Worm (Caenorhabditis elegans) whole organism, mixed stage, embryonic: ENCODE results near the gene spp-28.

Experiments
- M03D4.4 ChIP-seq: sonication (generic microtip); optimal IDR thresholded peaks from 2 replicates; lab custom pipeline; 2017; ENCODE audit warnings: mild to moderate bottlenecking, missing genetic modification characterization, missing compliant biosample characterization
- blmp-1 ChIP-seq: fragments of 150-350 bp; optimal IDR thresholded peaks from 2 replicates; lab custom pipeline; 2014; ENCODE audit warnings: missing biosample characterization, missing genetic modification characterization
- ceh-39 ChIP-seq: fragments of 150-350 bp; optimal IDR thresholded peaks from 2 replicates; lab custom pipeline; 2014; ENCODE audit warnings: missing biosample characterization, missing genetic modification characterization
- ceh-43 ChIP-seq: fragments of 200-800 bp; sonication (Bioruptor generic); optimal IDR thresholded peaks from 2 replicates; lab custom pipeline; 2018; ENCODE audit warnings: mild to moderate bottlenecking, missing genetic modification characterization, moderate library complexity, missing compliant biosample characterization
- ceh-83 ChIP-seq: fragments of 200-800 bp; sonication (Bioruptor generic); optimal IDR thresholded peaks from 2 replicates; lab custom pipeline; 2018; ENCODE audit warnings: mild to moderate bottlenecking, missing genetic modification characterization, missing compliant biosample characterization
- ces-1 ChIP-seq: fragments of 150-350 bp; optimal IDR thresholded peaks from 2 replicates; lab custom pipeline; 2014; ENCODE audit warnings: missing biosample characterization, missing genetic modification reagents, missing genetic modification characterization
- cnd-1 ChIP-seq: fragments of 200-800 bp; sonication (Bioruptor generic); optimal IDR thresholded peaks from 2 replicates; lab custom pipeline; 2018; ENCODE audit warnings: mild to moderate bottlenecking, missing genetic modification characterization, missing compliant biosample characterization
- drap-1 ChIP-seq: fragments of 200-800 bp; sonication (Bioruptor generic); optimal IDR thresholded peaks from 3 replicates; lab custom pipeline; 2018; ENCODE audit warnings: mild to moderate bottlenecking, missing genetic modification characterization, missing compliant biosample characterization
- elt-1 ChIP-seq: sonication (generic microtip); optimal IDR thresholded peaks from 2 replicates; lab custom pipeline; 2017; ENCODE audit warnings: missing genetic modification characterization, mild to moderate bottlenecking, missing compliant biosample characterization, antibody characterized with exemption, moderate library complexity, borderline replicate concordance; ENCODE audit not compliant: insufficient read depth
- elt-3 ChIP-seq: fragments of 150-350 bp; optimal IDR thresholded peaks from 2 replicates; lab custom pipeline; 2014; ENCODE audit warnings: missing biosample characterization, missing genetic modification characterization
- flh-1 ChIP-seq: fragments of 200-800 bp; sonication (Bioruptor generic); optimal IDR thresholded peaks from 2 replicates; lab custom pipeline; 2018; ENCODE audit warnings: mild to moderate bottlenecking, missing genetic modification characterization, moderate library complexity, missing compliant biosample characterization
- ham-2 ChIP-seq: fragments of 200-800 bp; sonication (Bioruptor generic); optimal IDR thresholded peaks from 2 replicates; lab custom pipeline; 2018; ENCODE audit warnings: mild to moderate bottlenecking, missing genetic modification characterization, missing compliant biosample characterization
- hlh-1 ChIP-seq: fragments of 150-350 bp; optimal IDR thresholded peaks from 2 replicates; lab custom pipeline; 2014; ENCODE audit warnings: missing biosample characterization, missing genetic modification reagents, missing genetic modification characterization
- lin-13 ChIP-seq: fragments of 150-350 bp; optimal IDR thresholded peaks from 2 replicates; lab custom pipeline; 2014; ENCODE audit warnings: missing biosample characterization, missing genetic modification characterization
- lin-32 ChIP-seq: fragments of 200-800 bp; sonication (Bioruptor generic); optimal IDR thresholded peaks from 2 replicates; lab custom pipeline; 2018; ENCODE audit warnings: mild to moderate bottlenecking, missing genetic modification characterization, missing compliant biosample characterization
- lsy-2 ChIP-seq: fragments of 150-350 bp; optimal IDR thresholded peaks from 2 replicates; lab custom pipeline; 2014; ENCODE audit warnings: missing biosample characterization, missing genetic modification characterization
- mab-5 ChIP-seq: fragments of 150-350 bp; optimal IDR thresholded peaks from 2 replicates; lab custom pipeline; 2014; ENCODE audit warnings: missing biosample characterization, missing genetic modification characterization
- mep-1 ChIP-seq: fragments of 150-350 bp; optimal IDR thresholded peaks from 2 replicates; lab custom pipeline; 2017; ENCODE audit warnings: missing biosample characterization, missing genetic modification reagents, missing genetic modification characterization, inconsistent platforms
- mls-2 ChIP-seq: sonication (generic microtip); optimal IDR thresholded peaks from 2 replicates; lab custom pipeline; 2016; ENCODE audit warnings: mild to moderate bottlenecking, missing genetic modification characterization, moderate library complexity, missing compliant biosample characterization
- nhr-237 ChIP-seq: fragments of 150-350 bp; optimal IDR thresholded peaks from 2 replicates; lab custom pipeline; 2014; ENCODE audit warnings: missing biosample characterization, missing genetic modification characterization
- nhr-28 ChIP-seq: fragments of 150-350 bp; optimal IDR thresholded peaks from 2 replicates; lab custom pipeline; 2014; ENCODE audit warnings: missing biosample characterization, missing genetic modification characterization
- nhr-76 ChIP-seq: sonication (generic microtip); optimal IDR thresholded peaks from 2 replicates; lab custom pipeline; 2017; ENCODE audit warnings: missing biosample characterization, missing genetic modification characterization
- pha-4 ChIP-seq: fragments of 150-350 bp; optimal IDR thresholded peaks from 2 replicates; lab custom pipeline; 2018; ENCODE audit warnings: missing biosample characterization, missing genetic modification reagents, missing genetic modification characterization
- sem-2 ChIP-seq: fragments of 200-800 bp; sonication (Bioruptor generic); optimal IDR thresholded peaks from 2 replicates; lab custom pipeline; 2018; ENCODE audit warnings: mild to moderate bottlenecking, missing genetic modification characterization, missing compliant biosample characterization
- sptf-1 ChIP-seq: sonication (generic microtip); optimal IDR thresholded peaks from 2 replicates; lab custom pipeline; 2017; ENCODE audit warnings: mild to moderate bottlenecking, missing genetic modification characterization, moderate library complexity, missing compliant biosample characterization
- unc-120 ChIP-seq: sonication (generic microtip); optimal IDR thresholded peaks from 2 replicates; lab custom pipeline; 2017; ENCODE audit warnings: missing genetic modification characterization, missing compliant biosample characterization; ENCODE audit not compliant: poor library complexity, severe bottlenecking
- unc-39 ChIP-seq: fragments of 150-350 bp; optimal IDR thresholded peaks from 2 replicates; lab custom pipeline; 2014; ENCODE audit warnings: missing biosample characterization, missing genetic modification characterization
- unc-62 ChIP-seq: fragments of 150-350 bp; optimal IDR thresholded peaks from 2 replicates; lab custom pipeline; 2014; ENCODE audit warnings: missing biosample characterization, missing genetic modification reagents, missing genetic modification characterization
- zip-8 ChIP-seq: fragments of 150-350 bp; optimal IDR thresholded peaks from 2 replicates; lab custom pipeline; 2014; ENCODE audit warnings: missing biosample characterization, missing genetic modification characterization
- ztf-11 ChIP-seq: fragments of 150-350 bp; optimal IDR thresholded peaks from 2 replicates; lab custom pipeline; 2014; ENCODE audit warnings: missing biosample characterization, missing genetic modification characterization

Gene spp-28

DNA sequence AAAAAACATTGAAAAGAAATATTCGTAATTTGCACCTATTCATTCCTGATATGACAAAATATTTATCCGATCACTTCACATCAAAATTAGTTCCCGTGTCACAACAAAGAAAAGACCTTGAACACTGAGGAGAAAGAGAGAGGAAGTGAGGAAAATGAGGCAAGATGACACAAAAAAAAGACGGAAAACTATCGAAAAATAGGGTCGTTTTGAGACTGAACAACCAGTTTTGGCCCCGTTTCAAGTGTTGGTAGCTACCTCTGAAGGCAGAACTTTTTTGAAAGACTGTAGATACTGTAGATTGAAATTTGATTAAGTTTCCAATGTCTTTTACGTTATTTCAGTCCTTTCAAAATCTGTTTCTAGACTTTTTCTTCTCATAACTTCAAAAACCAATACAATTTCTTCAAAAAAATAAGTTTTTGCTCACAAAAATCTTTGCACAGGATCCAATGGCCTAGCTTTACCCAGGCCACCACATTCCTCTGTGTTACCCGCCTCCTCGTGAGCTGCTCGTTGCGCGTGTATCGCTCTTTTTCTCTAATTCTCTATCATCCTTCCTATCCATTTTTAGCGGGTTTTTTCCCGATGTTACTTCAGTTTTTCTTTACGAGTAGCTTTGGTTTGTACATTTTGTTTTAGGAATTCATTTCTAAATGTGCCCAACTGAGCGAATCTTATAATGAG lies 6.3 kb upstream of the spp-28 start:
- TF ChIP-seq ceh-39: peak; percentile 22
- peak; percentile 50 for TF ChIP-seq lsy-2 (tag; lab: Kevin White, UChicago)
- peak; percentile 15 for TF ChIP-seq ces-1 (GFP tag; lab: Kevin White, UChicago)
- TF ChIP-seq mls-2 (tag; lab: Kevin White, UChicago): peak; percentile 4
- TF ChIP-seq unc-39 (tag; lab: Kevin White, UChicago): no peak
- TF ChIP-seq unc-120: peak; percentile 88
- TF ChIP-seq nhr-237 (tag; lab: Kevin White, UChicago): peak; percentile 5
- peak; percentile 37 for TF ChIP-seq mep-1 (tag; lab: Kevin White, UChicago)
- TF ChIP-seq hlh-1: no peak

DNA sequence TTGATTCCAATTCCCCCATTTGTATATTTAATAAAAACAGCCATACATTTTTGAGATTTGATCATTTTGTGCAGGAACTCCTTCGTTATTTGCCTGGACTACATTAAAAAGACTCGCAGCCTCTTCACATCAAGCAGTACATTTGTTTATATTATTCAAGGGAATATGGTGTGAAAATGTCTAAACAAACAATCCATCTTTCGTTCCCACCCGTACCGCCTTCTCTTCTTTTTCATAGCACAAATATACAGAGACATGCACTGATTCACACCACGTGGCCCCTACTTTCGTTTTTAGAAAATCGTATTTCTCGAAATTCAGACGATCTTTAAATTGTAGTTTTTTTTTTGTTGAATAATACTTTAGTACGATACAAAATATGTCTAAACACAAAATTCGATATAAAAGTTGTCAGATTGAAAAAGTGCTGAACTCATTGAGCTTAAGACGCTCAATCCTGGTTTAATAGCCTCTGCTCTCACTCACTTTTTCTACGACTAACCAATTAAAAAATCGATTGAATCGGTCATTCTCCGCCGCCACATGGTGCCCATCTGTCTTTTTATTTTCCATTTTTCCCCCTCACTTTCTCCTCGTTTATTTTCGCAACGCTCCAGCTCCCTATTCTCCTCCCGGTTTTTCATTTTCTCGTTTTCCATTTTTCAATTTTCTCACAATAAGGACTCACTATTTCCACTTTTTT lies 5.3 kb upstream of the spp-28 start:
- no peak for TF ChIP-seq ceh-39
- no peak for TF ChIP-seq unc-62
- TF ChIP-seq lin-32 (GFP tag; lab: Kevin White, UChicago): peak; percentile 50
- no peak for TF ChIP-seq lin-13 (tag; lab: Kevin White, UChicago)
- peak; percentile 3 for TF ChIP-seq cnd-1
- TF ChIP-seq flh-1 (GFP tag; lab: Kevin White, UChicago): no peak
- TF ChIP-seq nhr-237 (tag; lab: Kevin White, UChicago): no peak
- TF ChIP-seq mab-5 (tag; lab: Kevin White, UChicago): peak; percentile 20
- no peak for TF ChIP-seq elt-1 (tag; lab: Kevin White, UChicago)
- no peak for TF ChIP-seq ztf-11 (tag; lab: Kevin White, UChicago)
- TF ChIP-seq ces-1 (GFP tag; lab: Kevin White, UChicago): peak; percentile 35
- TF ChIP-seq zip-8 (tag; lab: Kevin White, UChicago): no peak

DNA sequence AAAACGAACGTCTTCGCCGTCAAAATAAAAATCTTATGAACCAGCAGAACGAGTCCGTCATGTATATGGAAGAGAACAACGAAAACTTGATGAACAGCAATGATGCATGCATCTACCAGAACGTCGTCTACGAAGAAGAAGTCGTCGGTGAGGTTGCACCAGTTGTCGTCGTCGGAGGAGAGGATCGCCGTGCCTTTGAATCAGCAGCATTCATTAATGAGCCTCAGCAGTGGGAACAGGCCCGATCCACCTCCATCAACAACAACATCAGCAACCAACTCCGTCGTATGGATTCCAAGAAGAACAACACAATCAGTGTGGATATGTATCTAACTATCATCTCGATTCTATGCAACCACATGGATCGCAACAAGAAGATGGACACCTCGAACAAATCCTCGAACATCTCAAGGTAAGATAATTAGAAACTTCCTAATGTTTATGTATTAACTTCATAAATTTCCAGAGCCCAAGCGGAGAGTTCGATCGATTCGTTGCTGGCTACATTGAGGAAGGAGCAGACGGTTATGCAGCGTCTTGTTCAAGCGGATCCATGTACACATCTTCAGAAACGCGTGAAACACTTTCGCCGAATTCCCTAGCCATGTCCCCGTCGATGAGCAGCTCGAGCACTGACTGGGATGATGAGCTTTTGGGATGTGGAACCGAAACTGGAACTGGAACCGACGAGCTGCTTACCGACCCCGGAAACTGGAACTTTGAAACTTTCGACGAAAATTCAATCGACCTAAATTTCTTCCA lies 4.4 kb upstream of the spp-28 start:
- no peak for TF ChIP-seq ceh-83 (GFP tag; lab: Kevin White, UChicago)
- TF ChIP-seq pha-4: no peak
- no peak for TF ChIP-seq lin-32 (GFP tag; lab: Kevin White, UChicago)
- TF ChIP-seq unc-39 (tag; lab: Kevin White, UChicago): no peak
- TF ChIP-seq blmp-1 (tag; lab: Kevin White, UChicago): no peak
- TF ChIP-seq cnd-1: no peak
- TF ChIP-seq nhr-76 (tag; lab: Kevin White, UChicago): no peak
- no peak for TF ChIP-seq unc-62
- no peak for TF ChIP-seq nhr-28 (tag; lab: Kevin White, UChicago)
- no peak for TF ChIP-seq lsy-2 (tag; lab: Kevin White, UChicago)
- no peak for TF ChIP-seq ztf-11 (tag; lab: Kevin White, UChicago)
- TF ChIP-seq M03D4.4: no peak
- TF ChIP-seq unc-120: no peak
- TF ChIP-seq hlh-1: no peak
- TF ChIP-seq lin-13 (tag; lab: Kevin White, UChicago): no peak
- no peak for TF ChIP-seq ceh-43
- TF ChIP-seq ceh-39: no peak
- no peak for TF ChIP-seq zip-8 (tag; lab: Kevin White, UChicago)
- no peak for TF ChIP-seq sem-2 (GFP tag; lab: Kevin White, UChicago)

ce11 chrIII:4193659-4194103 lies 3.5 kb upstream of the spp-28 start, which contains the start of gene xbp-1:
xbp-1 (plus strand) TSS chrIII:4193809.
- TF ChIP-seq elt-3: peak; percentile 20
- peak; percentile 41 for TF ChIP-seq hlh-1
- peak; percentile 77 for TF ChIP-seq lsy-2 (tag; lab: Kevin White, UChicago)
- TF ChIP-seq blmp-1 (tag; lab: Kevin White, UChicago): no peak
- TF ChIP-seq nhr-237 (tag; lab: Kevin White, UChicago): peak; percentile 73
- peak; percentile 39 for TF ChIP-seq drap-1
- TF ChIP-seq mab-5 (tag; lab: Kevin White, UChicago): peak; percentile 8
- TF ChIP-seq ces-1 (GFP tag; lab: Kevin White, UChicago): peak; percentile 80
- no peak for TF ChIP-seq nhr-76 (tag; lab: Kevin White, UChicago)
- no peak for TF ChIP-seq elt-1 (tag; lab: Kevin White, UChicago)
- peak; percentile 22 for TF ChIP-seq unc-120
- TF ChIP-seq ztf-11 (tag; lab: Kevin White, UChicago): peak; percentile 17
- peak; percentile 87 for TF ChIP-seq mep-1 (tag; lab: Kevin White, UChicago)
- TF ChIP-seq pha-4: peak; percentile 81
- no peak for TF ChIP-seq cnd-1
- TF ChIP-seq ceh-39: peak; percentile 59
- peak; percentile 10 for TF ChIP-seq zip-8 (tag; lab: Kevin White, UChicago)
- TF ChIP-seq sptf-1 (tag; lab: Kevin White, UChicago): peak; percentile 72
- TF ChIP-seq lin-13 (tag; lab: Kevin White, UChicago): peak; percentile 29
- no peak for TF ChIP-seq mls-2 (tag; lab: Kevin White, UChicago)
- no peak for TF ChIP-seq flh-1 (GFP tag; lab: Kevin White, UChicago)
- TF ChIP-seq ham-2 (GFP tag; lab: Kevin White, UChicago): peak; percentile 79
- TF ChIP-seq unc-62: peak; percentile 75
